Fruit fly (Drosophila melanogaster) whole organism, embryonic: ENCODE measurements around the gene hmw.

ENCODE experiments used
- BEAF-32 ChIP-seq: fragments of 200-800 bp; sonication (Bioruptor generic); optimal IDR thresholded peaks from 3 replicates; lab custom pipeline; 2017; ENCODE audit warnings: missing biosample characterization, missing genetic modification characterization, mild to moderate bottlenecking, moderate library complexity, missing genetic modification reagents
- CG10565 ChIP-seq: fragments of 200-800 bp; sonication (Bioruptor generic); optimal IDR thresholded peaks from 3 replicates; lab custom pipeline; 2016; ENCODE audit warnings: missing biosample characterization, mild to moderate bottlenecking, missing genetic modification characterization
- CG14050 ChIP-seq: fragments of 200-800 bp; sonication (Bioruptor generic); IDR thresholded peaks from 3 replicates; pipeline ENCODE4 v1.3.6; 2022; ENCODE audit warnings: missing biosample characterization, missing genetic modification characterization
- CG15073 ChIP-seq: fragments of 200-800 bp; sonication (Bioruptor generic); optimal IDR thresholded peaks from 2 replicates; lab custom pipeline; 2016; ENCODE audit warnings: missing biosample characterization, missing genetic modification characterization
- CG15269 ChIP-seq: fragments of 200-800 bp; sonication (Bioruptor generic); optimal IDR thresholded peaks from 2 replicates; lab custom pipeline; 2018; ENCODE audit warnings: missing biosample characterization, mild to moderate bottlenecking, missing genetic modification characterization, moderate library complexity
- CG15514 ChIP-seq: fragments of 200-800 bp; sonication (Bioruptor generic); optimal IDR thresholded peaks from 3 replicates; lab custom pipeline; 2017; ENCODE audit warnings: missing biosample characterization, missing genetic modification characterization, mild to moderate bottlenecking, moderate library complexity, missing genetic modification reagents
- CG1647 ChIP-seq: fragments of 200-800 bp; sonication (Bioruptor generic); optimal IDR thresholded peaks from 3 replicates; lab custom pipeline; 2016; ENCODE audit warnings: missing biosample characterization, missing genetic modification characterization
- CG17186 ChIP-seq: fragments of 200-800 bp; sonication (Bioruptor generic); optimal IDR thresholded peaks from 3 replicates; lab custom pipeline; 2017; ENCODE audit warnings: missing biosample characterization, missing genetic modification reagents, missing genetic modification characterization
- CG18262 ChIP-seq: fragments of 200-800 bp; optimal IDR thresholded peaks from 3 replicates; lab custom pipeline; 2019; ENCODE audit warnings: missing biosample characterization, mild to moderate bottlenecking, missing genetic modification characterization, moderate library complexity
- CG1832 ChIP-seq: fragments of 200-800 bp; sonication (Bioruptor generic); optimal IDR thresholded peaks from 2 replicates; lab custom pipeline; 2017; ENCODE audit warnings: missing biosample characterization, mild to moderate bottlenecking, missing genetic modification characterization, inconsistent platforms
- CG30020 ChIP-seq: fragments of 200-800 bp; optimal IDR thresholded peaks from 2 replicates; lab custom pipeline; 2019; ENCODE audit warnings: missing biosample characterization, mild to moderate bottlenecking, missing genetic modification characterization, moderate library complexity
- CG33213 ChIP-seq: fragments of 200-800 bp; sonication (Bioruptor generic); optimal IDR thresholded peaks from 3 replicates; lab custom pipeline; 2016; ENCODE audit warnings: missing biosample characterization, missing genetic modification characterization
- CG4360 ChIP-seq: fragments of 200-800 bp; sonication (Bioruptor generic); IDR thresholded peaks from 2 replicates; pipeline ENCODE4 v1.3.6; 2022; ENCODE audit warnings: missing biosample characterization, missing genetic modification characterization
- CG4820 ChIP-seq: fragments of 200-800 bp; sonication (Bioruptor generic); optimal IDR thresholded peaks from 3 replicates; lab custom pipeline; 2016; ENCODE audit warnings: missing biosample characterization, missing genetic modification characterization
- CG5953 ChIP-seq: fragments of 200-800 bp; sonication (Bioruptor generic); IDR thresholded peaks from 2 replicates; pipeline ENCODE4 v1.3.6; 2022; ENCODE audit warnings: missing biosample characterization, missing genetic modification characterization
- CG6813 ChIP-seq: fragments of 200-800 bp; sonication (Bioruptor generic); optimal IDR thresholded peaks from 2 replicates; lab custom pipeline; 2017; ENCODE audit warnings: missing biosample characterization, missing genetic modification characterization, mild to moderate bottlenecking, moderate library complexity, missing genetic modification reagents
- CTCF ChIP-seq: fragments of 200-800 bp; sonication (Bioruptor generic); optimal IDR thresholded peaks from 2 replicates; lab custom pipeline; 2017; ENCODE audit warnings: missing biosample characterization, mild to moderate bottlenecking, missing genetic modification characterization, moderate library complexity
- D19A ChIP-seq: fragments of 200-800 bp; optimal IDR thresholded peaks from 3 replicates; lab custom pipeline; 2019; ENCODE audit warnings: missing biosample characterization, mild to moderate bottlenecking, missing genetic modification characterization, moderate library complexity
- Dad ChIP-seq: fragments of 200-800 bp; sonication (Bioruptor generic); optimal IDR thresholded peaks from 3 replicates; lab custom pipeline; 2016; ENCODE audit warnings: missing biosample characterization, missing genetic modification characterization
- Dfd ChIP-seq, 2 experiments: fragments of >200 bp; optimal IDR thresholded peaks; 2 replicates each; lab custom pipeline; 2017; ENCODE audit warnings: missing biosample characterization in 2 of 2, missing genetic modification characterization in 2 of 2
- Fer2 ChIP-seq: fragments of 200-800 bp; sonication (Bioruptor generic); optimal IDR thresholded peaks from 2 replicates; lab custom pipeline; 2018; ENCODE audit warnings: missing biosample characterization, mild to moderate bottlenecking, missing genetic modification characterization, moderate library complexity
- Gug ChIP-seq: fragments of 200-800 bp; sonication (Bioruptor generic); IDR thresholded peaks from 4 replicates; pipeline ENCODE4 v1.3.6; 2022; ENCODE audit warnings: missing biosample characterization, missing genetic modification characterization
- Hey ChIP-seq: fragments of 200-800 bp; sonication (Bioruptor generic); optimal IDR thresholded peaks from 3 replicates; lab custom pipeline; 2018; ENCODE audit warnings: missing biosample characterization, mild to moderate bottlenecking, missing genetic modification characterization
- Hmx ChIP-seq: fragments of 200-800 bp; sonication (Bioruptor generic); optimal IDR thresholded peaks from 2 replicates; lab custom pipeline; 2016; ENCODE audit warnings: missing biosample characterization, missing genetic modification characterization
- Hr39 ChIP-seq: fragments of >200 bp; optimal IDR thresholded peaks from 2 replicates; lab custom pipeline; 2017
- NfI ChIP-seq: fragments of 200-800 bp; sonication (Bioruptor generic); optimal IDR thresholded peaks from 3 replicates; lab custom pipeline; 2018; ENCODE audit warnings: missing biosample characterization, mild to moderate bottlenecking, missing genetic modification characterization, moderate library complexity
- Opbp ChIP-seq: fragments of 200-800 bp; sonication (Bioruptor generic); IDR thresholded peaks from 3 replicates; pipeline ENCODE4 v1.3.6; 2022; ENCODE audit warnings: missing biosample characterization, missing genetic modification characterization; ENCODE audit not compliant: partially characterized antibody
- Spps ChIP-seq: fragments of 200-800 bp; sonication (Bioruptor generic); optimal IDR thresholded peaks from 2 replicates; lab custom pipeline; 2018; ENCODE audit warnings: missing biosample characterization, mild to moderate bottlenecking, missing genetic modification characterization
- Taf1 ChIP-seq: fragments of 200-800 bp; sonication (Bioruptor generic); IDR thresholded peaks from 2 replicates; pipeline ENCODE4 v1.3.6; 2022; ENCODE audit warnings: missing biosample characterization, missing genetic modification characterization
- bbx ChIP-seq: fragments of 200-800 bp; sonication (Bioruptor generic); IDR thresholded peaks from 2 replicates; pipeline ENCODE4 v1.3.6; 2022; ENCODE audit warnings: missing biosample characterization, missing genetic modification characterization; ENCODE audit not compliant: partially characterized antibody
- bcd ChIP-seq: fragments of 200-800 bp; sonication (Bioruptor generic); optimal IDR thresholded peaks from 2 replicates; lab custom pipeline; 2017; ENCODE audit warnings: missing biosample characterization, mild to moderate bottlenecking, missing genetic modification characterization
- danr ChIP-seq: fragments of 200-800 bp; sonication (Bioruptor generic); IDR thresholded peaks from 2 replicates; pipeline ENCODE4 v1.3.6; 2022; ENCODE audit warnings: missing biosample characterization, missing genetic modification characterization
- en ChIP-seq: fragments of 200-800 bp; sonication (Bioruptor generic); optimal IDR thresholded peaks from 2 replicates; lab custom pipeline; 2016; ENCODE audit warnings: missing biosample characterization, missing genetic modification characterization
- gfzf ChIP-seq: fragments of 200-800 bp; sonication (Bioruptor generic); optimal IDR thresholded peaks from 2 replicates; lab custom pipeline; 2016; ENCODE audit warnings: missing biosample characterization, mild to moderate bottlenecking, missing genetic modification characterization, moderate library complexity
- ham ChIP-seq: fragments of 200-800 bp; sonication (Bioruptor generic); IDR thresholded peaks from 2 replicates; pipeline ENCODE4 v1.3.6; 2022; ENCODE audit warnings: missing biosample characterization, missing genetic modification characterization
- inv ChIP-seq: fragments of 200-800 bp; sonication (Bioruptor generic); IDR thresholded peaks from 2 replicates; pipeline ENCODE4 v1.3.6; 2022; ENCODE audit warnings: missing biosample characterization, missing genetic modification characterization; ENCODE audit not compliant: partially characterized antibody
- ken ChIP-seq: fragments of 200-800 bp; sonication (Bioruptor generic); IDR thresholded peaks from 3 replicates; pipeline ENCODE4 v1.3.6; 2022; ENCODE audit warnings: missing biosample characterization, missing genetic modification characterization
- maf-S ChIP-seq: fragments of 200-800 bp; sonication (Bioruptor generic); optimal IDR thresholded peaks from 2 replicates; lab custom pipeline; 2016; ENCODE audit warnings: missing biosample characterization, missing genetic modification characterization
- nerfin-1 ChIP-seq: fragments of 200-800 bp; sonication (Bioruptor generic); optimal IDR thresholded peaks from 3 replicates; lab custom pipeline; 2019; ENCODE audit warnings: missing biosample characterization, mild to moderate bottlenecking, missing genetic modification characterization, moderate library complexity
- nom ChIP-seq: fragments of 200-800 bp; sonication (Bioruptor generic); optimal IDR thresholded peaks from 2 replicates; lab custom pipeline; 2017; ENCODE audit warnings: missing biosample characterization, missing genetic modification characterization, mild to moderate bottlenecking, moderate library complexity, missing genetic modification reagents
- otp ChIP-seq: fragments of 200-800 bp; sonication (Bioruptor generic); IDR thresholded peaks from 3 replicates; pipeline ENCODE4, ENCODE4 v1.3.6; 2022; ENCODE audit warnings: missing biosample characterization, missing genetic modification characterization
- p53 ChIP-seq: fragments of 200-800 bp; sonication (Bioruptor generic); optimal IDR thresholded peaks from 2 replicates; lab custom pipeline; 2016; ENCODE audit warnings: missing biosample characterization, missing genetic modification characterization
- scrt ChIP-seq: fragments of 200-800 bp; sonication (Bioruptor generic); optimal IDR thresholded peaks from 2 replicates; lab custom pipeline; 2018; ENCODE audit warnings: missing biosample characterization, mild to moderate bottlenecking, missing genetic modification characterization, moderate library complexity
- sens ChIP-seq: fragments of 200-800 bp; sonication (Bioruptor generic); peaks from one replicate; lab custom pipeline; 2016; ENCODE audit warnings: missing biosample characterization, missing genetic modification characterization
- sens-2 ChIP-seq: fragments of 200-800 bp; sonication (Bioruptor generic); IDR thresholded peaks from 2 replicates; pipeline ENCODE4 v1.3.6; 2022; ENCODE audit warnings: missing biosample characterization, missing genetic modification characterization
- sim ChIP-seq: fragments of 200-800 bp; sonication (Bioruptor generic); IDR thresholded peaks from 2 replicates; pipeline ENCODE4 v1.3.6; 2022; ENCODE audit warnings: missing biosample characterization, missing genetic modification characterization
- sob ChIP-seq: fragments of 200-800 bp; sonication (Bioruptor generic); IDR thresholded peaks from 2 replicates; pipeline ENCODE4 v1.3.6; 2022; ENCODE audit warnings: missing biosample characterization, missing genetic modification characterization
- tll ChIP-seq, 2 experiments: fragments of 200-800 bp in 1 of 2; fragments of >200 bp in 1 of 2; sonication (Bioruptor generic) in 1 of 2; optimal IDR thresholded peaks; 2 replicates each; lab custom pipeline; 2017 to 2019; ENCODE audit warnings: missing biosample characterization in 2 of 2, missing genetic modification characterization in 2 of 2, mild to moderate bottlenecking in 1 of 2, moderate library complexity in 1 of 2
- tup ChIP-seq: fragments of 200-800 bp; sonication (Bioruptor generic); optimal IDR thresholded peaks from 2 replicates; lab custom pipeline; 2016; ENCODE audit warnings: missing biosample characterization, mild to moderate bottlenecking, missing genetic modification characterization, moderate library complexity

Gene hmw

dm6 chr3R:18412279-18413214 is 50.8 kb downstream of the hmw start, which contains the start of gene CG31122 (continued):
- TF ChIP-seq inv (GFP tag; lab: Robert Waterston, UW) (peak; percentile 95), Gug (GFP tag; lab: Robert Waterston, UW) (peak; percentile 60; the same call in 2 of the 4 replicates), bcd (GFP tag; lab: Kevin White, UChicago) (peak; percentile 36), gfzf (peak; percentile 71), Taf1 (GFP tag; lab: Robert Waterston, UW) (no peak), CG15073 (GFP tag; lab: Kevin White, UChicago) (no peak), CG1832 (GFP tag; lab: Kevin White, UChicago) (no peak), maf-S (GFP tag; lab: Kevin White, UChicago) (peak; percentile 32), BEAF-32 (GFP tag; lab: Kevin White, UChicago) (peak; percentile 97), Hey (tag; lab: Kevin White, UChicago) (no peak), Fer2 (tag; lab: Kevin White, UChicago) (no peak), CG15514 (GFP tag; lab: Kevin White, UChicago) (peak; percentile 67), sens-2 (GFP tag; lab: Robert Waterston, UW) (0 out of 2 replicates have a peak, but pooled peaks have one; percentile 12), tll (GFP tag; optimal IDR thresholded peaks at IDR 0.05; lab: Kevin White, UChicago) (no peak), otp (GFP tag; lab: Robert Waterston, UW) (no peak), Opbp (GFP tag; lab: Robert Waterston, UW) (peak; percentile 93), sim (GFP tag; lab: Robert Waterston, UW) (no peak), CG1647 (peak; percentile 2), NfI (GFP tag; lab: Kevin White, UChicago) (no peak), Dfd (GFP tag; optimal IDR thresholded peaks at IDR 0.05; lab: Kevin White, UChicago) (no peak), p53 (peak; percentile 44), CG10565 (no peak), CG4820 (GFP tag; lab: Kevin White, UChicago) (peak; percentile 28), CG30020 (tag; lab: Kevin White, UChicago) (peak; percentile 59), Spps (tag; lab: Kevin White, UChicago) (no peak), danr (GFP tag; lab: Robert Waterston, UW) (no peak), Dad (peak; percentile 72), CG14050 (GFP tag; lab: Robert Waterston, UW) (no peak), D19A (tag; lab: Kevin White, UChicago) (peak; percentile 96), ham (no peak), CG17186 (GFP tag; lab: Kevin White, UChicago) (peak; percentile 79), tup (no peak), CG4360 (GFP tag; lab: Robert Waterston, UW) (no peak), sens (GFP tag; lab: Kevin White, UChicago) (peak; percentile 95), Hmx (GFP tag; lab: Kevin White, UChicago) (no peak), bbx (GFP tag; lab: Robert Waterston, UW) (peak; percentile 91), sob (peak; percentile 14; the same call in 1 of the 2 replicates), nerfin-1 (tag; lab: Kevin White, UChicago) (peak; percentile 47), CG5953 (GFP tag; lab: Robert Waterston, UW) (no peak), ken (GFP tag; lab: Robert Waterston, UW) (no peak), CTCF (GFP tag; lab: Kevin White, UChicago) (no peak), CG33213 (GFP tag; lab: Kevin White, UChicago) (peak; percentile 48), Hr39 (no peak), en (GFP tag; lab: Kevin White, UChicago) (no peak), scrt (GFP tag; lab: Kevin White, UChicago) (peak; percentile 39), CG6813 (GFP tag; lab: Kevin White, UChicago) (peak; percentile 37), nom (no peak), CG18262 (no peak), CG15269 (tag; lab: Kevin White, UChicago) (no peak)
